Worm (Caenorhabditis elegans) whole organism, L3 larva: ENCODE measurements around the gene F38B6.4.

Source experiments
- aly-2 ChIP-seq: fragments of 150-350 bp; optimal IDR thresholded peaks from 2 replicates; lab custom pipeline; 2014; ENCODE audit warnings: missing biosample characterization, missing genetic modification characterization
- ceh-9 ChIP-seq: sonication (generic microtip); optimal IDR thresholded peaks from 2 replicates; lab custom pipeline; 2018; ENCODE audit warnings: missing biosample characterization, missing genetic modification characterization
- lin-15B ChIP-seq: fragments of 150-350 bp; optimal IDR thresholded peaks from 2 replicates; lab custom pipeline; 2014; ENCODE audit warnings: missing biosample characterization, missing genetic modification characterization
- nhr-12 ChIP-seq: fragments of 150-350 bp; optimal IDR thresholded peaks from 2 replicates; lab custom pipeline; 2014; ENCODE audit warnings: missing biosample characterization, missing genetic modification characterization
- nhr-43 ChIP-seq: sonication (generic microtip); optimal IDR thresholded peaks from 2 replicates; lab custom pipeline; 2016; ENCODE audit warnings: mild to moderate bottlenecking, missing genetic modification characterization, missing compliant biosample characterization; ENCODE audit not compliant: poor library complexity, severe bottlenecking
- snpc-4 ChIP-seq: fragments of 150-350 bp; optimal IDR thresholded peaks from 2 replicates; lab custom pipeline; 2014; ENCODE audit warnings: missing biosample characterization, missing genetic modification characterization
- ztf-11 ChIP-seq: fragments of 150-350 bp; optimal IDR thresholded peaks from 2 replicates; lab custom pipeline; 2014; ENCODE audit warnings: missing biosample characterization, missing genetic modification characterization

DNA sequence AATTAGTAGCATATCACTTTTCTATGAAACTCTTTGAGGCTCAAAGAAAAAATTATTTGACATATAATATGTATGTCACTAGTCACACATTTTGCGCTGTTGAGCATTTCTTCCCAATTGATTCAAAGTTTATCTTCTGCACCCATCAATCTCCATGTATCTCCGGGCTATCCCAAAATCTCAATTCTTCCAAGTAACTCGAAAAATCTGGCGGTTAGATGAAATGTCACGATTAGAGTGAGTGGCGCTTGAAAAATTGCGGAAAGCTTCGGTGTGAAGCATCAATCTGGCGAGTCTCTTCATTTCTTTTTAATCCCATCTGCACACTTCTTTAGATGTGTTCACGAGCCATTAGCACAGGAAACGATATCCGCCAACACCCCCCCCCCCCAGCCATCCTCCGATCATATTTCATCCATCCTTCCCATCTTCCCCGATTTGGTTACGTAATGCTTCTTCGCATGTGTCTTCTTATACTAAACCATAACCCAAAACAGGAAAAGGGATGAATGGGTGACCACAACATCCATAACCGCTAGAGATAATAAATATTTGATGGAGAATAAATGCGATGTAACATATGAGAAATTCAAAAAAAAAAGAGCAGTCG, 14.4 kb downstream of the F38B6.4 start:
- TF ChIP-seq nhr-12 (tag; lab: Kevin White, UChicago) (no peak), snpc-4 (tag; lab: Kevin White, UChicago) (no peak), ceh-9 (no peak), nhr-43 (tag; lab: Kevin White, UChicago) (no peak), lin-15B (tag; lab: Kevin White, UChicago) (no peak), ztf-11 (no peak), aly-2 (tag; lab: Kevin White, UChicago) (no peak)
